Worm (Caenorhabditis elegans): ENCODE measurements around the gene C29E4.12.

DNA sequence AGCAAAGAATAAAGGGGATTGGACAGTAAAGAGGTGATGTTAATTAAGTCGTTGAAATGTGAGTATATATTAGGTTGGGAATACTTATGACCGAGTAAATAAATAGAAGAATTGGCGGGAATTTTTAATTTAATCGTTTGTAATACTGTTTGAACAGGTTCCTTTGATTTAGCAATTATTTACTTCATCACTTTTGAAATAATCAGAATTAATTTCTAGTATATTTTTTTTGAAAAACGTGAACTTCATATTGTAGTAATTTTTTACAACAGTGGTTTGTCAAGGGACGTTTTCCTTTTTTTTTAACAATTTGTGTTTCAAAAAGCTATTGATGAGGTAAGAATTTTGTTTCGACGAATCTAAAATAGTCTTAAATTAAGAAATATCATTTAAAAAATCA, 18.7 kb upstream of the C29E4.12 start, which contains the start of gene C29E4.17:
- no peak for TF ChIP-seq pes-1 (GFP tag; IDR thresholded peaks at IDR 0.05)
- TF ChIP-seq hmg-4 (GFP tag; optimal IDR thresholded peaks at IDR 0.05), result no peak
- TF ChIP-seq hnd-1 (tag; optimal IDR thresholded peaks at IDR 0.05), result no peak
- no peak for TF ChIP-seq ama-1 (optimal IDR thresholded peaks at IDR 0.05)
- TF ChIP-seq B0310.2 (tag; optimal IDR thresholded peaks at IDR 0.05), result no peak
- TF ChIP-seq hmbx-1 (tag; optimal IDR thresholded peaks at IDR 0.05), result no peak
- TF ChIP-seq F13C5.2 (tag; optimal IDR thresholded peaks at IDR 0.05), result no peak
- TF ChIP-seq tra-4 (tag; optimal IDR thresholded peaks at IDR 0.05), result no peak
- TF ChIP-seq ceh-13 (GFP tag; optimal IDR thresholded peaks at IDR 0.05), result no peak
- no peak for TF ChIP-seq flt-1 (GFP tag; IDR thresholded peaks at IDR 0.05)
- TF ChIP-seq tbx-11 (GFP tag; IDR thresholded peaks at IDR 0.05), result no peak

Data from whole organism, early embryonic.